Fruit fly (Drosophila melanogaster) whole organism: ENCODE data around the gene CG43091.

Source experiments
- CG8478 ChIP-seq: fragments of >200 bp; optimal IDR thresholded peaks from 2 replicates; lab custom pipeline; 2018; ENCODE audit warnings: inconsistent platforms
- Dll ChIP-seq: fragments of >200 bp; optimal IDR thresholded peaks from 2 replicates; lab custom pipeline; 2017
- EcR ChIP-seq, 2 experiments: fragments of >200 bp; optimal IDR thresholded peaks; 2 replicates each; lab custom pipeline; 2017; ENCODE audit warnings: missing biosample characterization in 2 of 2, missing genetic modification characterization in 2 of 2, missing genetic modification reagents in 2 of 2
- psq ChIP-seq: fragments of >200 bp; optimal IDR thresholded peaks from 2 replicates; lab custom pipeline; 2017
- usp ChIP-seq: fragments of >200 bp; optimal IDR thresholded peaks from 2 replicates; lab custom pipeline; 2017; ENCODE audit warnings: missing biosample characterization, missing genetic modification characterization, mixed read lengths

dm6 chr3R:22740930-22741329, 27.6 kb downstream of the CG43091 start, which contains the start of the genes Dcr-1 and CG6985:
- TF ChIP-seq EcR (GFP tag; optimal IDR thresholded peaks at IDR 0.05; lab: Kevin White, UChicago) (no peak), usp (GFP tag; lab: Kevin White, UChicago) (no peak), Dll (lab: Kevin White, UChicago) (no peak), psq (no peak), CG8478 (lab: Kevin White, UChicago) (no peak)
